Worm (Caenorhabditis elegans) whole organism, mixed stage, embryonic: ENCODE measurements around the gene gst-12.

Experiments
- M03D4.4 ChIP-seq: sonication (generic microtip); optimal IDR thresholded peaks from 2 replicates; lab custom pipeline; 2017; ENCODE audit warnings: mild to moderate bottlenecking, missing genetic modification characterization, missing compliant biosample characterization
- bed-3 ChIP-seq: fragments of 200-800 bp; sonication (Bioruptor generic); optimal IDR thresholded peaks from 3 replicates; lab custom pipeline; 2018; ENCODE audit warnings: mild to moderate bottlenecking, missing genetic modification characterization, moderate library complexity, missing compliant biosample characterization
- blmp-1 ChIP-seq: fragments of 150-350 bp; optimal IDR thresholded peaks from 2 replicates; lab custom pipeline; 2014; ENCODE audit warnings: missing biosample characterization, missing genetic modification characterization
- ceh-39 ChIP-seq: fragments of 150-350 bp; optimal IDR thresholded peaks from 2 replicates; lab custom pipeline; 2014; ENCODE audit warnings: missing biosample characterization, missing genetic modification characterization
- ceh-43 ChIP-seq: fragments of 200-800 bp; sonication (Bioruptor generic); optimal IDR thresholded peaks from 2 replicates; lab custom pipeline; 2018; ENCODE audit warnings: mild to moderate bottlenecking, missing genetic modification characterization, moderate library complexity, missing compliant biosample characterization
- ceh-83 ChIP-seq: fragments of 200-800 bp; sonication (Bioruptor generic); optimal IDR thresholded peaks from 2 replicates; lab custom pipeline; 2018; ENCODE audit warnings: mild to moderate bottlenecking, missing genetic modification characterization, missing compliant biosample characterization
- ces-1 ChIP-seq: fragments of 150-350 bp; optimal IDR thresholded peaks from 2 replicates; lab custom pipeline; 2014; ENCODE audit warnings: missing biosample characterization, missing genetic modification reagents, missing genetic modification characterization
- cnd-1 ChIP-seq: fragments of 200-800 bp; sonication (Bioruptor generic); optimal IDR thresholded peaks from 2 replicates; lab custom pipeline; 2018; ENCODE audit warnings: mild to moderate bottlenecking, missing genetic modification characterization, missing compliant biosample characterization
- drap-1 ChIP-seq: fragments of 200-800 bp; sonication (Bioruptor generic); optimal IDR thresholded peaks from 3 replicates; lab custom pipeline; 2018; ENCODE audit warnings: mild to moderate bottlenecking, missing genetic modification characterization, missing compliant biosample characterization
- elt-1 ChIP-seq: sonication (generic microtip); optimal IDR thresholded peaks from 2 replicates; lab custom pipeline; 2017; ENCODE audit warnings: missing genetic modification characterization, mild to moderate bottlenecking, missing compliant biosample characterization, antibody characterized with exemption, moderate library complexity, borderline replicate concordance; ENCODE audit not compliant: insufficient read depth
- elt-3 ChIP-seq: fragments of 150-350 bp; optimal IDR thresholded peaks from 2 replicates; lab custom pipeline; 2014; ENCODE audit warnings: missing biosample characterization, missing genetic modification characterization
- flh-1 ChIP-seq: fragments of 200-800 bp; sonication (Bioruptor generic); optimal IDR thresholded peaks from 2 replicates; lab custom pipeline; 2018; ENCODE audit warnings: mild to moderate bottlenecking, missing genetic modification characterization, moderate library complexity, missing compliant biosample characterization
- ham-2 ChIP-seq: fragments of 200-800 bp; sonication (Bioruptor generic); optimal IDR thresholded peaks from 2 replicates; lab custom pipeline; 2018; ENCODE audit warnings: mild to moderate bottlenecking, missing genetic modification characterization, missing compliant biosample characterization
- hlh-1 ChIP-seq: fragments of 150-350 bp; optimal IDR thresholded peaks from 2 replicates; lab custom pipeline; 2014; ENCODE audit warnings: missing biosample characterization, missing genetic modification reagents, missing genetic modification characterization
- lin-13 ChIP-seq: fragments of 150-350 bp; optimal IDR thresholded peaks from 2 replicates; lab custom pipeline; 2014; ENCODE audit warnings: missing biosample characterization, missing genetic modification characterization
- lin-32 ChIP-seq: fragments of 200-800 bp; sonication (Bioruptor generic); optimal IDR thresholded peaks from 2 replicates; lab custom pipeline; 2018; ENCODE audit warnings: mild to moderate bottlenecking, missing genetic modification characterization, missing compliant biosample characterization
- lsy-2 ChIP-seq: fragments of 150-350 bp; optimal IDR thresholded peaks from 2 replicates; lab custom pipeline; 2014; ENCODE audit warnings: missing biosample characterization, missing genetic modification characterization
- mab-5 ChIP-seq: fragments of 150-350 bp; optimal IDR thresholded peaks from 2 replicates; lab custom pipeline; 2014; ENCODE audit warnings: missing biosample characterization, missing genetic modification characterization
- mep-1 ChIP-seq: fragments of 150-350 bp; optimal IDR thresholded peaks from 2 replicates; lab custom pipeline; 2017; ENCODE audit warnings: missing biosample characterization, missing genetic modification reagents, missing genetic modification characterization, inconsistent platforms
- mls-2 ChIP-seq: sonication (generic microtip); optimal IDR thresholded peaks from 2 replicates; lab custom pipeline; 2016; ENCODE audit warnings: mild to moderate bottlenecking, missing genetic modification characterization, moderate library complexity, missing compliant biosample characterization
- nhr-12 ChIP-seq: fragments of 150-350 bp; optimal IDR thresholded peaks from 2 replicates; lab custom pipeline; 2014; ENCODE audit warnings: missing biosample characterization, missing genetic modification characterization
- nhr-2 ChIP-seq: fragments of 150-350 bp; optimal IDR thresholded peaks from 2 replicates; lab custom pipeline; 2014; ENCODE audit warnings: missing biosample characterization, missing genetic modification characterization
- nhr-237 ChIP-seq: fragments of 150-350 bp; optimal IDR thresholded peaks from 2 replicates; lab custom pipeline; 2014; ENCODE audit warnings: missing biosample characterization, missing genetic modification characterization
- nhr-28 ChIP-seq: fragments of 150-350 bp; optimal IDR thresholded peaks from 2 replicates; lab custom pipeline; 2014; ENCODE audit warnings: missing biosample characterization, missing genetic modification characterization
- nhr-76 ChIP-seq: sonication (generic microtip); optimal IDR thresholded peaks from 2 replicates; lab custom pipeline; 2017; ENCODE audit warnings: missing biosample characterization, missing genetic modification characterization
- pha-4 ChIP-seq: fragments of 150-350 bp; optimal IDR thresholded peaks from 2 replicates; lab custom pipeline; 2018; ENCODE audit warnings: missing biosample characterization, missing genetic modification reagents, missing genetic modification characterization
- sem-2 ChIP-seq: fragments of 200-800 bp; sonication (Bioruptor generic); optimal IDR thresholded peaks from 2 replicates; lab custom pipeline; 2018; ENCODE audit warnings: mild to moderate bottlenecking, missing genetic modification characterization, missing compliant biosample characterization
- snpc-4 ChIP-seq: fragments of 150-350 bp; optimal IDR thresholded peaks from 2 replicates; lab custom pipeline; 2014; ENCODE audit warnings: missing biosample characterization, missing genetic modification characterization
- sptf-1 ChIP-seq: sonication (generic microtip); optimal IDR thresholded peaks from 2 replicates; lab custom pipeline; 2017; ENCODE audit warnings: mild to moderate bottlenecking, missing genetic modification characterization, moderate library complexity, missing compliant biosample characterization
- tbx-8 ChIP-seq: fragments of 200-800 bp; sonication (Bioruptor generic); optimal IDR thresholded peaks from 2 replicates; lab custom pipeline; 2018; ENCODE audit warnings: mild to moderate bottlenecking, missing genetic modification characterization, moderate library complexity, missing compliant biosample characterization
- unc-120 ChIP-seq: sonication (generic microtip); optimal IDR thresholded peaks from 2 replicates; lab custom pipeline; 2017; ENCODE audit warnings: missing genetic modification characterization, missing compliant biosample characterization; ENCODE audit not compliant: poor library complexity, severe bottlenecking
- unc-39 ChIP-seq: fragments of 150-350 bp; optimal IDR thresholded peaks from 2 replicates; lab custom pipeline; 2014; ENCODE audit warnings: missing biosample characterization, missing genetic modification characterization
- unc-62 ChIP-seq: fragments of 150-350 bp; optimal IDR thresholded peaks from 2 replicates; lab custom pipeline; 2014; ENCODE audit warnings: missing biosample characterization, missing genetic modification reagents, missing genetic modification characterization
- zip-8 ChIP-seq: fragments of 150-350 bp; optimal IDR thresholded peaks from 2 replicates; lab custom pipeline; 2014; ENCODE audit warnings: missing biosample characterization, missing genetic modification characterization
- ztf-11 ChIP-seq: fragments of 150-350 bp; optimal IDR thresholded peaks from 2 replicates; lab custom pipeline; 2014; ENCODE audit warnings: missing biosample characterization, missing genetic modification characterization

The gst-12 gene

ce11 chrII:13593659-13594221 lies 24.1 kb downstream of the gst-12 start, which contains the start of gene clec-146:
Gene clec-146, minus strand, starts transcription at chrII:13593774.
- TF ChIP-seq ces-1 (GFP tag; lab: Kevin White, UChicago) (no peak), nhr-76 (tag; lab: Kevin White, UChicago) (no peak), snpc-4 (tag; lab: Kevin White, UChicago) (no peak), unc-39 (tag; lab: Kevin White, UChicago) (no peak), ztf-11 (tag; lab: Kevin White, UChicago) (no peak), mls-2 (tag; lab: Kevin White, UChicago) (no peak), unc-62 (GFP tag; lab: Kevin White, UChicago) (no peak), flh-1 (GFP tag; lab: Kevin White, UChicago) (no peak), blmp-1 (no peak), cnd-1 (tag; lab: Kevin White, UChicago) (no peak), lsy-2 (tag; lab: Kevin White, UChicago) (no peak), ham-2 (GFP tag; lab: Kevin White, UChicago) (no peak), mab-5 (no peak), nhr-28 (tag; lab: Kevin White, UChicago) (no peak), zip-8 (tag; lab: Kevin White, UChicago) (no peak)

- TF ChIP-seq drap-1 (GFP tag; lab: Kevin White, UChicago) (no peak), unc-39 (tag; lab: Kevin White, UChicago) (no peak)
These were observed 27.4 kb downstream of the gst-12 start, which contains the start of gene clec-145 for ce11 chrII:13590461-13590860. Gene clec-145, minus strand, starts transcription at chrII:13590561.

ce11 chrII:13585655-13586170 lies 32.1 kb downstream of the gst-12 start, which contains the start of gene Y48E1B.8:
Gene Y48E1B.8, plus strand, starts transcription at chrII:13585705.
- TF ChIP-seq lin-13 (tag; lab: Kevin White, UChicago), result no peak

ce11 chrII:13575018-13575948 lies 42.6 kb downstream of the gst-12 start, which contains the start of the genes mrpl-37 and lin-38:
Gene mrpl-37, minus strand, starts transcription at chrII:13575068.
Gene lin-38, plus strand, starts transcription at chrII:13575925.
- TF ChIP-seq drap-1 (GFP tag; lab: Kevin White, UChicago) (no peak), nhr-12 (tag; lab: Kevin White, UChicago) (no peak), lsy-2 (tag; lab: Kevin White, UChicago) (peak; percentile 60), zip-8 (tag; lab: Kevin White, UChicago) (no peak), mls-2 (tag; lab: Kevin White, UChicago) (no peak), flh-1 (GFP tag; lab: Kevin White, UChicago) (no peak), elt-1 (tag; lab: Kevin White, UChicago) (no peak), sem-2 (no peak), lin-32 (GFP tag; lab: Kevin White, UChicago) (no peak), elt-3 (tag; lab: Kevin White, UChicago) (no peak), ceh-83 (GFP tag; lab: Kevin White, UChicago) (no peak), tbx-8 (GFP tag; lab: Kevin White, UChicago) (no peak), ces-1 (GFP tag; lab: Kevin White, UChicago) (peak; percentile 75), sptf-1 (tag; lab: Kevin White, UChicago) (no peak), unc-39 (tag; lab: Kevin White, UChicago) (no peak), blmp-1 (no peak), bed-3 (no peak), nhr-2 (tag; lab: Kevin White, UChicago) (no peak), ham-2 (GFP tag; lab: Kevin White, UChicago) (no peak), nhr-28 (tag; lab: Kevin White, UChicago) (no peak), cnd-1 (tag; lab: Kevin White, UChicago) (no peak), M03D4.4 (tag; lab: Kevin White, UChicago) (no peak), lin-13 (tag; lab: Kevin White, UChicago) (peak; percentile 53), nhr-237 (peak; percentile 77), ceh-39 (tag; lab: Kevin White, UChicago) (peak; percentile 33), unc-62 (GFP tag; lab: Kevin White, UChicago) (no peak), hlh-1 (tag; lab: Kevin White, UChicago) (peak; percentile 49), ztf-11 (tag; lab: Kevin White, UChicago) (no peak), pha-4 (tag; lab: Kevin White, UChicago) (peak; percentile 66), mep-1 (peak; percentile 92), snpc-4 (tag; lab: Kevin White, UChicago) (no peak), ceh-43 (GFP tag; lab: Kevin White, UChicago) (no peak), mab-5 (no peak), unc-120 (tag; lab: Kevin White, UChicago) (peak; percentile 60), nhr-76 (tag; lab: Kevin White, UChicago) (no peak)
